Fruit fly (Drosophila melanogaster) whole organism, embryonic: ENCODE data around the gene CG17327.

Experiments
- CG10321 ChIP-seq: fragments of 200-800 bp; sonication (Bioruptor generic); IDR thresholded peaks from 2 replicates; pipeline ENCODE4 v1.3.6; 2022; ENCODE audit warnings: missing biosample characterization, missing genetic modification characterization
- Jarid2 ChIP-seq: fragments of 200-800 bp; sonication (Bioruptor generic); optimal IDR thresholded peaks from 3 replicates; lab custom pipeline; 2017; ENCODE audit warnings: mild to moderate bottlenecking, missing biosample characterization, missing genetic modification reagents, missing genetic modification characterization
- Mes4 ChIP-seq: fragments of 200-800 bp; sonication (Bioruptor generic); optimal IDR thresholded peaks from 2 replicates; lab custom pipeline; 2016; ENCODE audit warnings: missing biosample characterization, missing genetic modification characterization
- Rfx ChIP-seq: fragments of 200-800 bp; sonication (Bioruptor generic); IDR thresholded peaks from 2 replicates; pipeline ENCODE4 v1.3.6; 2022; ENCODE audit warnings: missing biosample characterization, missing genetic modification characterization
- scrt ChIP-seq: fragments of 200-800 bp; sonication (Bioruptor generic); optimal IDR thresholded peaks from 2 replicates; lab custom pipeline; 2018; ENCODE audit warnings: missing biosample characterization, mild to moderate bottlenecking, missing genetic modification characterization, moderate library complexity
- vvl ChIP-seq: fragments of 200-800 bp; sonication (Bioruptor generic); IDR thresholded peaks from 2 replicates; pipeline ENCODE4 v1.3.6; 2022; ENCODE audit warnings: missing biosample characterization, missing genetic modification characterization

DNA sequence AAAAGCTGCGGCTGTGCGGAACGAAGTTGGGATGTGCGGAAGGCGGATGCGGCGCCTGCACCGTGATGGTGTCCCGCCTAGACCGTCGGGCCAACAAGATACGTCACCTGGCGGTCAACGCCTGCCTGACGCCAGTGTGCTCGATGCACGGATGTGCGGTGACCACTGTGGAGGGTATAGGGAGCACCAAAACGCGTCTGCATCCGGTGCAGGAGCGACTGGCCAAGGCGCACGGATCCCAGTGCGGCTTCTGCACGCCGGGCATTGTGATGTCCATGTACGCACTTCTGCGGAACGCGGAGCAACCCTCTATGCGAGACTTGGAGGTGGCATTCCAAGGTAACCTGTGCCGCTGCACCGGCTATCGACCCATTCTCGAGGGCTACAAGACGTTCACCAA lies 36.1 kb upstream of the CG17327 start:
- TF ChIP-seq scrt (GFP tag; lab: Kevin White, UChicago): no peak
- no peak for TF ChIP-seq Jarid2
- TF ChIP-seq vvl (GFP tag; lab: Robert Waterston, UW): no peak
- TF ChIP-seq CG10321 (GFP tag; lab: Robert Waterston, UW): no peak
- no peak for TF ChIP-seq Mes4 (GFP tag; lab: Kevin White, UChicago)
- TF ChIP-seq Rfx: no peak
